Worm (Caenorhabditis elegans) whole organism, midembryonic: ENCODE results near the gene Y38C1AA.1.

ENCODE experiments used
- T22C8.4 ChIP-seq: fragments of 200-800 bp; sonication (Bioruptor generic); IDR thresholded peaks from 2 replicates; pipeline ENCODE4 v1.3.6; 2022; ENCODE audit warnings: missing genetic modification characterization, missing compliant biosample characterization
- cog-1 ChIP-seq: sonication (generic microtip); optimal IDR thresholded peaks from 2 replicates; lab custom pipeline; 2016; ENCODE audit warnings: missing genetic modification characterization, missing compliant biosample characterization
- flt-1 ChIP-seq: fragments of 200-800 bp; sonication (Bioruptor generic); IDR thresholded peaks from 2 replicates; pipeline ENCODE4 v1.3.6; 2022; ENCODE audit warnings: missing genetic modification characterization, missing compliant biosample characterization
- klf-2 ChIP-seq: fragments of 200-800 bp; sonication (Bioruptor generic); conservative IDR thresholded peaks from 2 replicates; pipeline ENCODE4 v1.3.6; 2022; ENCODE audit warnings: missing genetic modification reagents, missing genetic modification characterization, missing compliant biosample characterization
- med-1 ChIP-seq: sonication (generic microtip); optimal IDR thresholded peaks from 2 replicates; lab custom pipeline; 2017; ENCODE audit warnings: missing genetic modification characterization, mild to moderate bottlenecking, missing compliant biosample characterization, antibody characterized with exemption, missing genetic modification reagents; ENCODE audit not compliant: insufficient read depth
- ref-1 ChIP-seq: fragments of 200-800 bp; sonication (Bioruptor generic); conservative IDR thresholded peaks from 2 replicates; pipeline ENCODE4 v1.3.6; 2022; ENCODE audit warnings: missing genetic modification reagents, missing genetic modification characterization, missing compliant biosample characterization
- tab-1 ChIP-seq: fragments of 200-800 bp; sonication (Bioruptor generic); IDR thresholded peaks from 2 replicates; pipeline ENCODE4 v1.3.6; 2022; ENCODE audit warnings: missing genetic modification characterization, missing compliant biosample characterization
- ztf-23 ChIP-seq: fragments of 200-800 bp; sonication (Bioruptor generic); IDR thresholded peaks from 2 replicates; pipeline ENCODE4 v1.3.6; 2022; ENCODE audit warnings: missing genetic modification reagents, missing genetic modification characterization, missing compliant biosample characterization
- ztf-29 ChIP-seq: fragments of 200-800 bp; sonication (Bioruptor generic); IDR thresholded peaks from 2 replicates; pipeline ENCODE4 v1.3.6; 2022; ENCODE audit warnings: missing genetic modification reagents, missing genetic modification characterization, missing compliant biosample characterization

Gene Y38C1AA.1

DNA sequence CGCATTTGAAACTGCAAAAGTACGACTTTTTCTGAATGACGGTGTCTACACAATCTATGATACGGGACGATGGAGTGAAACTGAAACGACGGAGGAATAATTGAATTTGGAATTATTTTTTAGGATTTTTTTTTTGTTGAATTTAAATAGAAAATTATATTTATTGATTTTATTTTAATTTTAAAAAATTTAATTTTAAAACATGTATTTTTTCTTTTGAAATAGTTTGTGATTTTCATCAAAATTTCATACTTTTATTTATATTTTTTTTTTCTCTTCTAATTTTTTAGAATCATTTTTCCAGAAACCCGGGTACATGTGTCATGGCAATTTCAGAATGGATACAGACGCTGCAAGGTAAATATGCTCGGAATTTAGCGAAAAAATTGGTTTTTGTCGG, at the start of gene Y38C1AA.1:
TSS of gene Y38C1AA.1 (plus strand) at position 301 of the 400 bp plus-strand sequence.
- TF ChIP-seq flt-1 (GFP tag; lab: Robert Waterston, UW) (no peak), tab-1 (GFP tag; lab: Robert Waterston, UW) (no peak), ref-1 (GFP tag; lab: Robert Waterston, UW) (no peak), ztf-23 (GFP tag; lab: Robert Waterston, UW) (no peak)

DNA sequence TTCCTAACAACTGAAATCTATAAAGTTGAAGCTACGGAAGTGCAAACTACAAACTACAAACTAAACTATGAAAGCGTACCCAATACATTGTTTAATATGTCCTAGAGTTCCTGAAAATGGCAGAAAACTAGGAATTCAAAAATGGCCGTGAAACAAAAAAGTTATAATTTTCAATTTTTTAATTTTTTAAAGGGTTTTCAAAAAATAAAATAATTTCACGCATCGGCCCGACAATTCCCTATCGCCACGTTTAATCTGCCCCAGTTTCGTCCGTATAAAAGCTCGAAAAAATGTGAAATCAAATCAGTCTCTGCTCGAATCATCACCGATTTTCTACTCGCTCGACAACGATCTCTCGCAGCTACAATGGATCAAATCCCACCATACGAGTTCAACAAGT, 49.3 kb upstream of the Y38C1AA.1 start, which contains the start of gene Y38C1AA.7:
TSS of gene Y38C1AA.7 (plus strand) at position 301 of the 400 bp plus-strand sequence.
- TF ChIP-seq tab-1 (GFP tag; lab: Robert Waterston, UW) (no peak), med-1 (GFP tag; lab: Kevin White, UChicago) (no peak), T22C8.4 (GFP tag; lab: Robert Waterston, UW) (no peak), ztf-23 (GFP tag; lab: Robert Waterston, UW) (no peak), flt-1 (GFP tag; lab: Robert Waterston, UW) (no peak), ref-1 (GFP tag; lab: Robert Waterston, UW) (no peak), cog-1 (no peak), klf-2 (GFP tag; lab: Robert Waterston, UW) (no peak), ztf-29 (GFP tag; lab: Robert Waterston, UW) (no peak)

DNA sequence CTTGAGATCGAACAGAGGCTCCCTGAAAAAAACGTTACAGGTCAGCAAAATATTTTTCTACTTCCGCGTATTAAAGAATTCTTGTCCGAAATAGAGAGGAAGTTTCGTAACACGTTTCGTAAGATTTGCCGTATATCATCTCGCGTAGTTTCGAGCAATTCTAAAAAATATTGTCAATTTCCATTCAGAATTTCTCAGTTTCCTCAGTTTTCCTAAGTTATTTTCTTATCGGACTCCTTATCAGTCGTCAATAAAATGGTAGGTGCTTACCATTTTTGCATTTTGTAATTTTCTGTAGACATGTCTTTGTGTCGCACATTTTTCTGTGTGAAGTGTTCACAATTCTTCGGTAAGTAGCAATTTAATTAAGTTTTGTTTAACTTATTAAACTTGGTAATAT, 48.1 kb upstream of the Y38C1AA.1 start, which contains the start of gene Y38C1AA.19:
TSS of gene Y38C1AA.19 (plus strand) at position 301 of the 400 bp plus-strand sequence.
- no peak for TF ChIP-seq tab-1 (GFP tag; lab: Robert Waterston, UW)
- no peak for TF ChIP-seq klf-2 (GFP tag; lab: Robert Waterston, UW)
- no peak for TF ChIP-seq cog-1
- no peak for TF ChIP-seq ref-1 (GFP tag; lab: Robert Waterston, UW)
- TF ChIP-seq ztf-23 (GFP tag; lab: Robert Waterston, UW) = no peak
- no peak for TF ChIP-seq ztf-29 (GFP tag; lab: Robert Waterston, UW)
- no peak for TF ChIP-seq med-1 (GFP tag; lab: Kevin White, UChicago)
- TF ChIP-seq T22C8.4 (GFP tag; lab: Robert Waterston, UW) = no peak
- no peak for TF ChIP-seq flt-1 (GFP tag; lab: Robert Waterston, UW)

DNA sequence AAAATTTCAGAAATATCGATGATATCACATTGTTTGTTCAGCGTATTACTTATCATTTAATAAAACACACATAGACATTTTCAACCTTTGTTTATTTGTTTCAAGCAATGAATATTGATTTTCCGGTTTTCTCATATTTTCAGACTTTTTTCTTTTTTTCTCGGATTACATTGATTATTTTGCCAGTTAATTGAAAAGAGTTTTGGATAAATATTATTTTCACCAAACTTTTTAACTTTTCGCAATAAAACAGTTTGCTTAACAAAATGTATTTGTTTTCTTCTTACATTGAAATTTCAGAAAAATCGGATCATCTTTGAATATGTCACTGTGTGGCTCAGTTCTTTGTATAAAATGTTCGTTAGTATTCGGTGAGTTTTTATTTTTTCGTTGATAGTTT, 45.5 kb upstream of the Y38C1AA.1 start, which contains the start of gene Y38C1AA.6:
TSS of gene Y38C1AA.6 (plus strand) at position 301 of the 400 bp plus-strand sequence.
- TF ChIP-seq cog-1 = no peak
- TF ChIP-seq ztf-23 (GFP tag; lab: Robert Waterston, UW) = no peak

DNA sequence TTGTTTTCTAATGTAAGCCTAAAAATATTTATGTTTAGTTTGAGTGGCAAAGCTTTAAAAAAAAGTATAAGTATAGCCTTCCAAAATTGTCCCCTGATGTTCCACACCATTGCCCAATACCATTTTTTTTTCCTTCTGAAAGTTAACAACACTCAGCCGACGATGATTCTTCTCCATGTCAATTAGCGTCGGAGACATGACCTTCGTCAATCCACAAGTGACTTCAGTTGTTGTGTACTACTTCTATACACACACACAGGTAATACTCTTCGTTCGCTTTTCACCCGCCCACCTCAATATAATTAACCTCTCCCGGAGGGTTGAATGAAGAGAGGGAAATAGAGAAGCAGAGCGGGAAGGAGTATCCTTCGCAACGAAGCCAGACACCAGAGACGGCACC, 43.2 kb upstream of the Y38C1AA.1 start, which contains the start of gene cutl-24:
TSS of gene cutl-24 (plus strand) at position 301 of the 400 bp plus-strand sequence.
- TF ChIP-seq flt-1 (GFP tag; lab: Robert Waterston, UW) (no peak), med-1 (GFP tag; lab: Kevin White, UChicago) (no peak), cog-1 (no peak), ref-1 (GFP tag; lab: Robert Waterston, UW) (no peak), ztf-23 (GFP tag; lab: Robert Waterston, UW) (no peak), tab-1 (GFP tag; lab: Robert Waterston, UW) (no peak), T22C8.4 (GFP tag; lab: Robert Waterston, UW) (no peak), ztf-29 (GFP tag; lab: Robert Waterston, UW) (no peak), klf-2 (GFP tag; lab: Robert Waterston, UW) (no peak)

DNA sequence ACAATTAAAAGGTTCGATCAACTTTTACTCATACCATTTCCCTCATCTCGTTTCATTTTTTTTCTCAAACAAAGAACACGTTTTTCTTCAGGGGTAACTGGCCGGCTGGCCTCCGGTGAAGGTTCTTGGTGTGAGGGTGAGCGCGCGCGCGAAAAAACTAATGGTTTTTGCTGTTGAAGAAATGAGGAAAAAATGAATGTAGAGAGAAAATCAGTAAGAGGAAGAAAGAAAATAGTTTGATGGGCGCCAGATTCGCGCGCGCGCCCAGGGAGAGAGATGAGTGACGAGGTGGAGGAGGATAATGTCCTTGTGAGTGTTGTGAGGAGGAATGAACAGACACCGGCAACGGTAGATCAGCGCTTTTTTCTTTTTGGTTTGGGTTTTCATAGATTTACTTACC, 36.9 kb upstream of the Y38C1AA.1 start:
- TF ChIP-seq flt-1 (GFP tag; lab: Robert Waterston, UW) = no peak
- TF ChIP-seq tab-1 (GFP tag; lab: Robert Waterston, UW) = no peak
- no peak for TF ChIP-seq T22C8.4 (GFP tag; lab: Robert Waterston, UW)
- TF ChIP-seq ztf-29 (GFP tag; lab: Robert Waterston, UW) = no peak
- no peak for TF ChIP-seq ref-1 (GFP tag; lab: Robert Waterston, UW)
- no peak for TF ChIP-seq med-1 (GFP tag; lab: Kevin White, UChicago)
- no peak for TF ChIP-seq klf-2 (GFP tag; lab: Robert Waterston, UW)
- TF ChIP-seq cog-1 = no peak
- TF ChIP-seq ztf-23 (GFP tag; lab: Robert Waterston, UW) = no peak

DNA sequence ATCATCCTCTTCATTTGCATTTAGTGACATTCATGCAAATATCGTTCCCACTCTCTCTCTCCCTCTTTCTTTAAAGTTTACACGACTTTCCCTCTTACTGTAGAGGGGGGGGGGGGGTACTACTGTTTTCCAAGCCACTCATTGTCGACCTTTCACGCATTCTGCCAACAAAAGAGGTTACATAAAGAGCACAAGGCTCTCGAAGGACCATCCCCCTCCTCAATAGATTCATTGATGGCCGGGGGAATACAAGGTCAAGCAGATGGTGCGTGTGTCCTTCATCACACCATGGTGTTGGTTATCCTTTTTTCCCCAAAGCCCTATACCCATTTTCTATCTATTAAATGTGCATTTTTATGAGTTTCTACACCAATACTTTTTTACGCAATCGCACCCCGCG, 35.0 kb upstream of the Y38C1AA.1 start:
- TF ChIP-seq klf-2 (GFP tag; lab: Robert Waterston, UW) (no peak), ztf-29 (GFP tag; lab: Robert Waterston, UW) (peak; percentile 45; the same call in 1 of the 2 replicates)

DNA sequence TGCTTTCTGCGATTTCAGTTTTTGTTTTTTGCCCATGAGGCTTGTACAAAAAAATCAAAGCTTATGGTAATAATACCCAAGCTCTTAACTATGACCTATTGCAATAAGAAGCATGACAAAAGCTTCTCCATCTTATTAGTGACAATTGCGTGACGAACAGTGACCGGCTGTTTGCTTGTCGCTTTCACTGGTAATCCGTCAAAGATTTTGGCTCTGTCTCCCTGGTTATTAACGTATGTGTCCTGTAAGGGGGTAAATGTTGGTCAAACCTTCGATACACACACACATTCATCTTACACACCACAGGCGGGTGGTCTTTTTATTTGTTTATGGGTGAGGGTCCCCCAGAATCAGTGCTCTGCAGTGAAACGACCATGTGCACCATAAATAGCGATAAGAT, 33.9 kb upstream of the Y38C1AA.1 start:
- TF ChIP-seq flt-1 (GFP tag; lab: Robert Waterston, UW) (no peak), tab-1 (GFP tag; lab: Robert Waterston, UW) (no peak), ztf-23 (GFP tag; lab: Robert Waterston, UW) (no peak), klf-2 (GFP tag; lab: Robert Waterston, UW) (no peak)

DNA sequence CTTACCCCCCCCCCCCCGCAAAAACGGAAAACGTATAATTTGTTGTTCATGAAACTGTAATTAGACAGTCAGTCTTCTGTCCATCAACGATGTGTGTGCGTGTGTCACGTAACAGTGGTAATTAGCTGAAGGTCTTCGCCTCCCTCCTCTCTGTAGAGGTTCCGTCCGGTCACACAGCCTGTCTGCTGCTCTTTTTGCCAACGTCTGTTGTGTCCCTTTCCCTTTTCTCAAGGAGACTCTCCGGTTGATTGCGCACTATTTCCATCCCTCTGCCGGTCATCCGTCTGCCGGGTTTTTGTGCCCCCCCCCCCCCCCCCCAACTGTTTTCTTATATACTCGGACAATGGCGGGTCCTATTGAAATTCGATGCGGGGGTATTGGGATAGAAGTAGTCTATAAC, 32.3 kb upstream of the Y38C1AA.1 start:
- TF ChIP-seq klf-2 (GFP tag; lab: Robert Waterston, UW) (no peak), cog-1 (no peak), ref-1 (GFP tag; lab: Robert Waterston, UW) (no peak), ztf-23 (GFP tag; lab: Robert Waterston, UW) (0 out of 2 replicates have a peak, but pooled peaks have one; percentile 31), flt-1 (GFP tag; lab: Robert Waterston, UW) (peak; percentile 40; the same call in 1 of the 2 replicates), med-1 (GFP tag; lab: Kevin White, UChicago) (no peak), tab-1 (GFP tag; lab: Robert Waterston, UW) (peak; percentile 69)

DNA sequence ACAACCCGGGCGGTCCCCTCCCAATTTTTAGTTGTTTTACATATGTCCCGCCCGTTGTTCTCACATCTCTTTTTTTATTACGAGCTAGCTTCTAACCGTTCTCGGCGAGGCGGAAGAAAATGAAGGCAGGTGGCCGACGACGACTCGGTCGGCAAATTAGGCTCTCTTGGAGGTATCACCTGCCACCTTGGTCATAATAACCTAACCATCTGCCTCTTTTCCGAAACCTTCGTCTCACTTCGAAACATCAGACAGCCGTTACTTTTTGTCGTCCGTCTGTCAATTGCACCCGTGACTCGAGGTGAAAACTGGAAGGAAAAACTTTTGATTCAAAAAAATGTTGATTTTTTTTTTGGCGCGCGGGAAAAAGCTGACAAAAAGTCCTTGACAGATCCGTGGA, 30.5 kb upstream of the Y38C1AA.1 start:
- TF ChIP-seq ref-1 (GFP tag; lab: Robert Waterston, UW) = no peak
- TF ChIP-seq cog-1 = no peak
- TF ChIP-seq flt-1 (GFP tag; lab: Robert Waterston, UW) = no peak
- no peak for TF ChIP-seq tab-1 (GFP tag; lab: Robert Waterston, UW)
- TF ChIP-seq ztf-29 (GFP tag; lab: Robert Waterston, UW) = no peak
- no peak for TF ChIP-seq T22C8.4 (GFP tag; lab: Robert Waterston, UW)
- TF ChIP-seq ztf-23 (GFP tag; lab: Robert Waterston, UW) = no peak
- no peak for TF ChIP-seq klf-2 (GFP tag; lab: Robert Waterston, UW)
- TF ChIP-seq med-1 (GFP tag; lab: Kevin White, UChicago) = no peak
